Fruit fly (Drosophila melanogaster): ENCODE results near the gene Fer1.

Gene Fer1

DNA sequence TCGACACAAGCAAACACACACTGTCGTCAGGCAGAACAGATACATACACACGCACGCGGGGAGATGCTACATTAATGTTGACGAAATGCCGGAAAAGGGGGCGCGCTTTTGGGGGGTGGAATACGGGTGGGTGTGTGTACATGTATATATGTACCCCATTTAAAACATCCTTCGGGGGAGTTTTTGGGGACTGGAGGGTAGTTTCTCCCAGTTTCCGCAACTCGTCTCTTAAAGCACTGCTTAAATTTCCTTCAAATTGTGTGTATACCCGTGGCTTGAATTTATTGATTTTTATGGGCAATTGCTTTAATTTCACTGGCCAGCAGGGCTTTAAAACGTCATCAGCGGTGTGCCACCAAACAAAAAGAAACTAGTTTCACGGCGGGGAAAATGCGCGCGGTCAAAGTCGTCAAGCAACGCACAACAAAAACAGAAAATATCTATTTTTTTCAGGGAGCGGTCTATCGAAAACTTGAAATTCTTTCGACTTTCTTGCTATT is 12.9 kb upstream of the Fer1 start:
- TF ChIP-seq ttk (GFP tag; IDR thresholded peaks at IDR 0.05), result peak; percentile 36; the same call in 1 of the 2 replicates
- no peak for TF ChIP-seq pan (optimal IDR thresholded peaks at IDR 0.05)
- TF ChIP-seq pan (GFP tag; optimal IDR thresholded peaks at IDR 0.05 in 1 of 2, IDR thresholded peaks at IDR 0.05 in 1 of 2), result no peak
- no peak for TF ChIP-seq CG4404 (GFP tag; IDR thresholded peaks at IDR 0.05)
- no peak for TF ChIP-seq wek (GFP tag; optimal IDR thresholded peaks at IDR 0.05)
- peak; percentile 4 for TF ChIP-seq abd-A (tag; optimal IDR thresholded peaks at IDR 0.05)
- TF ChIP-seq Antp (GFP tag; optimal IDR thresholded peaks at IDR 0.05), result no peak
- peak; percentile 85 for TF ChIP-seq kni (GFP tag; optimal IDR thresholded peaks at IDR 0.05)
- no peak for TF ChIP-seq pho (GFP tag; optimal IDR thresholded peaks at IDR 0.05)
- TF ChIP-seq gfzf (GFP tag; optimal IDR thresholded peaks at IDR 0.05), result no peak
- TF ChIP-seq HLH4C (GFP tag; IDR thresholded peaks at IDR 0.05; ENCODE audit: partially characterized antibody), result peak; percentile 10; the same call in 1 of the 3 replicates
- no peak for TF ChIP-seq Scr (GFP tag; IDR thresholded peaks at IDR 0.05; ENCODE audit: partially characterized antibody)
- peak; percentile 63 for TF ChIP-seq crol (GFP tag; IDR thresholded peaks at IDR 0.05)
- no peak for TF ChIP-seq MTF-1 (GFP tag; optimal IDR thresholded peaks at IDR 0.05; ENCODE audit: borderline replicate concordance)
- 0 out of 2 replicates have a peak, but pooled peaks have one; percentile 12 for TF ChIP-seq seq (GFP tag; IDR thresholded peaks at IDR 0.05)
- TF ChIP-seq Med (GFP tag), result peak; percentile 51
- no peak for TF ChIP-seq Doc3 (GFP tag; IDR thresholded peaks at IDR 0.05; ENCODE audit: partially characterized antibody)
- no peak for TF ChIP-seq dmrt11E (tag; optimal IDR thresholded peaks at IDR 0.05)
- peak; percentile 97 for TF ChIP-seq onecut (GFP tag; IDR thresholded peaks at IDR 0.05)
- TF ChIP-seq pum (GFP tag; optimal IDR thresholded peaks at IDR 0.05), result no peak
- peak; percentile 74; the same call in 1 of the 2 replicates for TF ChIP-seq CG32767 (GFP tag; IDR thresholded peaks at IDR 0.05)
- no peak for TF ChIP-seq CG10267 (tag; optimal IDR thresholded peaks at IDR 0.05)
- TF ChIP-seq CG9215 (GFP tag; IDR thresholded peaks at IDR 0.05), result no peak
- no peak for TF ChIP-seq CG13775 (GFP tag; optimal IDR thresholded peaks at IDR 0.05)
- TF ChIP-seq odd (GFP tag; optimal IDR thresholded peaks at IDR 0.05), result no peak
- no peak for TF ChIP-seq CG7271 (tag; optimal IDR thresholded peaks at IDR 0.05)

DNA sequence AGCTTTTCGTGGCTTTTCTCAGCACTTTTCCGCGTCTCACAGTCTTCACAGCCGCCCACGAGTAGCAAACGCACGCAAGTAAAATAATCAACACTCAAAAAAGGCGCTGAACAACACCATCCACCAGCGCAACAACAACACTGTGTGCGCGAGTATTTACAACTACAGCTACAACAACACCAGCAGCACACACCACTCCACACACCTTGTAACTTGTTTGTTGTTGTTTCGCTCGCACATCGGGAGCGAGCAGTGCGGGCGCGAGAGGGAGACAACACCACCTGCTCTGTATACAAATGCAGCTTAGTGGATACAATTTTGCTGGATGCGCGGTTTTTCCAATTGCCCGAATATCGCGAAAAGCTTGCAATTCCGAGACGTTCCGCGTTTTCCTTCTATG is 12.3 kb upstream of the Fer1 start:
- TF ChIP-seq CG10321 (GFP tag; IDR thresholded peaks at IDR 0.05) (peak; percentile 95), so (GFP tag; IDR thresholded peaks at IDR 0.05) (0 out of 3 replicates have a peak, but pooled peaks have one; percentile 3), hkb (optimal IDR thresholded peaks at IDR 0.05) (no peak), hkb (GFP tag; IDR thresholded peaks at IDR 0.05) (no peak), HmgZ (tag; optimal IDR thresholded peaks at IDR 0.05) (peak; percentile 30), CkIIα-i1 (GFP tag; IDR thresholded peaks at IDR 0.05) (no peak), pzg (GFP tag; optimal IDR thresholded peaks at IDR 0.05) (peak; percentile 27), disco-r (GFP tag; optimal IDR thresholded peaks at IDR 0.05) (no peak), insv (GFP tag; optimal IDR thresholded peaks at IDR 0.05) (peak in 1 of 2 experiments; percentile 17), CG4360 (GFP tag; IDR thresholded peaks at IDR 0.05) (peak; percentile 100), CG8944 (GFP tag; optimal IDR thresholded peaks at IDR 0.05) (no peak), onecut (GFP tag; IDR thresholded peaks at IDR 0.05) (no peak), seq (GFP tag; IDR thresholded peaks at IDR 0.05) (peak; percentile 23; the same call in 1 of the 2 replicates), CHES-1-like (GFP tag; optimal IDR thresholded peaks at IDR 0.05) (no peak), Opbp (GFP tag; IDR thresholded peaks at IDR 0.05; ENCODE audit: partially characterized antibody) (peak; percentile 20; the same call in 2 of the 3 replicates), nerfin-1 (tag; optimal IDR thresholded peaks at IDR 0.05) (peak; percentile 83), CG1832 (GFP tag; optimal IDR thresholded peaks at IDR 0.05) (peak; percentile 96), CG7556 (GFP tag; optimal IDR thresholded peaks at IDR 0.05) (no peak), CTCF (GFP tag; optimal IDR thresholded peaks at IDR 0.05) (no peak), bbx (GFP tag; IDR thresholded peaks at IDR 0.05; ENCODE audit: partially characterized antibody) (peak; percentile 8; the same call in 1 of the 2 replicates), Trl (optimal IDR thresholded peaks at IDR 0.05) (peak in 1 of 2 experiments; percentile 9), Trl (GFP tag; optimal IDR thresholded peaks at IDR 0.05) (no peak), MESR4 (GFP tag; optimal IDR thresholded peaks at IDR 0.05) (peak; percentile 91), CG34422 (GFP tag; IDR thresholded peaks at IDR 0.05) (0 out of 3 replicates have a peak, but pooled peaks have one; percentile 67), ftz-f1 (GFP tag; optimal IDR thresholded peaks at IDR 0.05) (peak; percentile 80), HLHmδ (GFP tag; optimal IDR thresholded peaks at IDR 0.05) (peak; percentile 77), ewg (GFP tag; optimal IDR thresholded peaks at IDR 0.05) (peak; percentile 20), abd-A (tag; optimal IDR thresholded peaks at IDR 0.05) (no peak)

All from whole organism, embryonic.